Fruit fly (Drosophila melanogaster) whole organism, embryonic: ENCODE data around the gene CG6398.

Experiments used
- Abd-B ChIP-seq: fragments of 200-800 bp; sonication (Bioruptor generic); optimal IDR thresholded peaks from 2 replicates; lab custom pipeline; 2018; ENCODE audit warnings: missing biosample characterization, mild to moderate bottlenecking, missing genetic modification characterization, moderate library complexity
- Antp ChIP-seq: fragments of 200-800 bp; sonication (Bioruptor generic); optimal IDR thresholded peaks from 3 replicates; lab custom pipeline; 2016; ENCODE audit warnings: missing biosample characterization, missing genetic modification characterization
- Atf6 ChIP-seq: fragments of 200-800 bp; sonication (Bioruptor generic); IDR thresholded peaks from 2 replicates; pipeline ENCODE4 v1.3.6; 2022; ENCODE audit warnings: missing biosample characterization, missing genetic modification characterization
- B-H1 ChIP-seq: fragments of 200-800 bp; sonication (Bioruptor generic); IDR thresholded peaks from 3 replicates; pipeline ENCODE4 v1.3.6; 2022; ENCODE audit warnings: missing biosample characterization, missing genetic modification characterization
- B-H2 ChIP-seq: fragments of 200-800 bp; sonication (Bioruptor generic); optimal IDR thresholded peaks from 2 replicates; lab custom pipeline; 2018; ENCODE audit warnings: missing biosample characterization, mild to moderate bottlenecking, missing genetic modification characterization
- CG10431 ChIP-seq: fragments of 200-800 bp; sonication (Bioruptor generic); optimal IDR thresholded peaks from 3 replicates; lab custom pipeline; 2018; ENCODE audit warnings: missing biosample characterization, mild to moderate bottlenecking, missing genetic modification characterization
- CG11247 ChIP-seq: fragments of 200-800 bp; sonication (Bioruptor generic); IDR thresholded peaks from 2 replicates; pipeline ENCODE4 v1.3.6; 2022; ENCODE audit warnings: missing biosample characterization, missing genetic modification characterization
- CG11398 ChIP-seq: fragments of 200-800 bp; sonication (Bioruptor generic); optimal IDR thresholded peaks from 2 replicates; lab custom pipeline; 2016; ENCODE audit warnings: missing biosample characterization, missing genetic modification characterization
- CG11560 ChIP-seq: fragments of 200-800 bp; sonication (Bioruptor generic); IDR thresholded peaks from 3 replicates; pipeline ENCODE4 v1.3.6; 2022; ENCODE audit warnings: missing biosample characterization, missing genetic modification characterization
- CG12071 ChIP-seq: fragments of 200-800 bp; sonication (Bioruptor generic); optimal IDR thresholded peaks from 3 replicates; lab custom pipeline; 2018; ENCODE audit warnings: missing biosample characterization, mild to moderate bottlenecking, missing genetic modification characterization
- CG12155 ChIP-seq: fragments of 200-800 bp; sonication (Bioruptor generic); optimal IDR thresholded peaks from 3 replicates; lab custom pipeline; 2016; ENCODE audit warnings: missing biosample characterization, missing genetic modification characterization
- CG12236 ChIP-seq: fragments of 200-800 bp; sonication (Bioruptor generic); optimal IDR thresholded peaks from 2 replicates; lab custom pipeline; 2016; ENCODE audit warnings: missing biosample characterization, missing genetic modification characterization
- CG13296 ChIP-seq: fragments of 200-800 bp; sonication (Bioruptor generic); optimal IDR thresholded peaks from 3 replicates; lab custom pipeline; 2018; ENCODE audit warnings: missing biosample characterization, mild to moderate bottlenecking, missing genetic modification characterization
- CG1603 ChIP-seq: fragments of 200-800 bp; sonication (Bioruptor generic); optimal IDR thresholded peaks from 2 replicates; lab custom pipeline; 2019; ENCODE audit warnings: missing biosample characterization, mild to moderate bottlenecking, missing genetic modification characterization, moderate library complexity
- CG16813 ChIP-seq: fragments of 200-800 bp; sonication (Bioruptor generic); IDR thresholded peaks from 3 replicates; pipeline ENCODE4 v1.3.6; 2022; ENCODE audit warnings: missing biosample characterization, missing genetic modification characterization; ENCODE audit not compliant: partially characterized antibody
- CG17186 ChIP-seq: fragments of 200-800 bp; sonication (Bioruptor generic); optimal IDR thresholded peaks from 3 replicates; lab custom pipeline; 2017; ENCODE audit warnings: missing biosample characterization, missing genetic modification reagents, missing genetic modification characterization
- CG17802 ChIP-seq: fragments of 200-800 bp; sonication (Bioruptor generic); optimal IDR thresholded peaks from 2 replicates; lab custom pipeline; 2018; ENCODE audit warnings: missing biosample characterization, mild to moderate bottlenecking, missing genetic modification characterization, moderate library complexity
- CG2678 ChIP-seq: fragments of 200-800 bp; sonication (Bioruptor generic); optimal IDR thresholded peaks from 3 replicates; lab custom pipeline; 2019; ENCODE audit warnings: missing biosample characterization, mild to moderate bottlenecking, missing genetic modification characterization, moderate library complexity
- CG30020 ChIP-seq: fragments of 200-800 bp; optimal IDR thresholded peaks from 2 replicates; lab custom pipeline; 2019; ENCODE audit warnings: missing biosample characterization, mild to moderate bottlenecking, missing genetic modification characterization, moderate library complexity
- CG3407 ChIP-seq: fragments of 200-800 bp; sonication (Bioruptor generic); optimal IDR thresholded peaks from 2 replicates; lab custom pipeline; 2018; ENCODE audit warnings: missing biosample characterization, mild to moderate bottlenecking, missing genetic modification characterization
- CG8281 ChIP-seq: fragments of 200-800 bp; sonication (Bioruptor generic); optimal IDR thresholded peaks from 2 replicates; lab custom pipeline; 2018; ENCODE audit warnings: missing biosample characterization, mild to moderate bottlenecking, missing genetic modification characterization, moderate library complexity
- CG8359 ChIP-seq: fragments of 200-800 bp; sonication (Bioruptor generic); optimal IDR thresholded peaks from 2 replicates; lab custom pipeline; 2017; ENCODE audit warnings: missing biosample characterization, mild to moderate bottlenecking, missing genetic modification characterization, borderline replicate concordance
- Chrac-16 ChIP-seq: fragments of 200-800 bp; sonication (Bioruptor generic); optimal IDR thresholded peaks from 3 replicates; lab custom pipeline; 2016; ENCODE audit warnings: missing biosample characterization, missing genetic modification characterization
- D19A ChIP-seq: fragments of 200-800 bp; optimal IDR thresholded peaks from 3 replicates; lab custom pipeline; 2019; ENCODE audit warnings: missing biosample characterization, mild to moderate bottlenecking, missing genetic modification characterization, moderate library complexity
- Ets97D ChIP-seq: fragments of 200-800 bp; sonication (Bioruptor generic); optimal IDR thresholded peaks from 3 replicates; lab custom pipeline; 2016; ENCODE audit warnings: missing biosample characterization, missing genetic modification characterization
- HmgZ ChIP-seq: fragments of 200-800 bp; sonication (Bioruptor generic); optimal IDR thresholded peaks from 2 replicates; lab custom pipeline; 2018; ENCODE audit warnings: missing biosample characterization, mild to moderate bottlenecking, missing genetic modification characterization
- Hmr ChIP-seq: fragments of 200-800 bp; sonication (Bioruptor generic); optimal IDR thresholded peaks from 3 replicates; lab custom pipeline; 2017; ENCODE audit warnings: mild to moderate bottlenecking, missing biosample characterization, missing genetic modification reagents, missing genetic modification characterization
- Hmx ChIP-seq: fragments of 200-800 bp; sonication (Bioruptor generic); optimal IDR thresholded peaks from 2 replicates; lab custom pipeline; 2016; ENCODE audit warnings: missing biosample characterization, missing genetic modification characterization
- Lim3 ChIP-seq: fragments of 200-800 bp; sonication (Bioruptor generic); IDR thresholded peaks from 2 replicates; pipeline ENCODE4 v1.3.6; 2022; ENCODE audit warnings: missing biosample characterization, missing genetic modification characterization
- NC2β ChIP-seq: fragments of 200-800 bp; sonication (Bioruptor generic); optimal IDR thresholded peaks from 2 replicates; lab custom pipeline; 2016; ENCODE audit warnings: missing biosample characterization, missing genetic modification characterization
- Oaz ChIP-seq: fragments of 200-800 bp; sonication (Bioruptor generic); IDR thresholded peaks from 2 replicates; pipeline ENCODE4 v1.3.6; 2022; ENCODE audit warnings: missing biosample characterization, missing genetic modification characterization
- Pdp1 ChIP-seq, 2 experiments: fragments of 200-800 bp; sonication (Bioruptor generic); optimal IDR thresholded peaks; 3 replicates each; lab custom pipeline; 2016; ENCODE audit warnings: missing biosample characterization in 2 of 2, missing genetic modification characterization in 2 of 2, mild to moderate bottlenecking in 1 of 2, moderate library complexity in 1 of 2
- Scr ChIP-seq: fragments of 200-800 bp; sonication (Bioruptor generic); IDR thresholded peaks from 2 replicates; pipeline ENCODE4 v1.3.6; 2022; ENCODE audit warnings: missing biosample characterization, missing genetic modification characterization; ENCODE audit not compliant: partially characterized antibody
- Side ChIP-seq: fragments of 200-800 bp; sonication (Bioruptor generic); optimal IDR thresholded peaks from 2 replicates; lab custom pipeline; 2016; ENCODE audit warnings: missing biosample characterization, missing genetic modification characterization
- TFAM ChIP-seq: fragments of 200-800 bp; sonication (Bioruptor generic); optimal IDR thresholded peaks from 2 replicates; lab custom pipeline; 2017; ENCODE audit warnings: missing biosample characterization, missing genetic modification characterization, inconsistent platforms
- cg ChIP-seq: fragments of 200-800 bp; sonication (Bioruptor generic); optimal IDR thresholded peaks from 3 replicates; lab custom pipeline; 2019; ENCODE audit warnings: missing biosample characterization, mild to moderate bottlenecking, missing genetic modification characterization, moderate library complexity
- chm ChIP-seq: fragments of 200-800 bp; sonication (Bioruptor generic); IDR thresholded peaks from 2 replicates; pipeline ENCODE4 v1.3.6; 2022; ENCODE audit warnings: missing biosample characterization, missing genetic modification characterization
- crol ChIP-seq: fragments of 200-800 bp; sonication (Bioruptor generic); IDR thresholded peaks from 2 replicates; pipeline ENCODE4 v1.3.6; 2022; ENCODE audit warnings: missing biosample characterization, missing genetic modification characterization
- crp ChIP-seq, 2 experiments: fragments of 200-800 bp; sonication (Bioruptor generic); optimal IDR thresholded peaks; 2 replicates in 1 of 2; 3 replicates in 1 of 2; lab custom pipeline; 2017; ENCODE audit warnings: missing biosample characterization in 2 of 2, missing genetic modification characterization in 2 of 2, mild to moderate bottlenecking in 1 of 2, moderate library complexity in 1 of 2
- dimm ChIP-seq: fragments of 200-800 bp; sonication (Bioruptor generic); IDR thresholded peaks from 2 replicates; pipeline ENCODE4 v1.3.6; 2022; ENCODE audit warnings: missing biosample characterization, missing genetic modification characterization
- emc ChIP-seq: fragments of 200-800 bp; sonication (Bioruptor generic); optimal IDR thresholded peaks from 2 replicates; lab custom pipeline; 2016; ENCODE audit warnings: missing biosample characterization, missing genetic modification characterization
- fd102C ChIP-seq: fragments of 200-800 bp; sonication (Bioruptor generic); optimal IDR thresholded peaks from 2 replicates; lab custom pipeline; 2018; ENCODE audit warnings: missing biosample characterization, mild to moderate bottlenecking, missing genetic modification characterization, moderate library complexity
- fu2 ChIP-seq: fragments of 200-800 bp; sonication (Bioruptor generic); optimal IDR thresholded peaks from 2 replicates; lab custom pipeline; 2016; ENCODE audit warnings: missing biosample characterization, missing genetic modification characterization
- lilli ChIP-seq: fragments of 200-800 bp; sonication (Bioruptor generic); optimal IDR thresholded peaks from 3 replicates; lab custom pipeline; 2016; ENCODE audit warnings: missing biosample characterization, missing genetic modification characterization
- lov ChIP-seq, 2 experiments: fragments of 200-800 bp in 1 of 2; fragments of >200 bp in 1 of 2; sonication (Bioruptor generic) in 1 of 2; IDR thresholded peaks in 1 of 2; optimal IDR thresholded peaks in 1 of 2; 2 replicates in 1 of 2; 3 replicates in 1 of 2; pipeline versions ENCODE4 v1.3.6 to Lab custom; 2017 to 2022; ENCODE audit warnings: missing biosample characterization in 1 of 2, missing genetic modification characterization in 1 of 2
- pita ChIP-seq: fragments of 200-800 bp; sonication (Bioruptor generic); optimal IDR thresholded peaks from 2 replicates; lab custom pipeline; 2017; ENCODE audit warnings: missing biosample characterization, mild to moderate bottlenecking, missing genetic modification characterization
- run ChIP-seq: fragments of 200-800 bp; sonication (Bioruptor generic); optimal IDR thresholded peaks from 3 replicates; lab custom pipeline; 2018; ENCODE audit warnings: missing biosample characterization, mild to moderate bottlenecking, missing genetic modification characterization
- tup ChIP-seq: fragments of 200-800 bp; sonication (Bioruptor generic); optimal IDR thresholded peaks from 2 replicates; lab custom pipeline; 2016; ENCODE audit warnings: missing biosample characterization, mild to moderate bottlenecking, missing genetic modification characterization, moderate library complexity
- yki ChIP-seq: fragments of >200 bp; optimal IDR thresholded peaks from 3 replicates; lab custom pipeline; 2018
- zf30C ChIP-seq: fragments of 200-800 bp; sonication (Bioruptor generic); optimal IDR thresholded peaks from 3 replicates; lab custom pipeline; 2018; ENCODE audit warnings: missing biosample characterization, mild to moderate bottlenecking, missing genetic modification characterization
- zfh1 ChIP-seq: fragments of 200-800 bp; sonication (Bioruptor generic); IDR thresholded peaks from 3 replicates; pipeline ENCODE4 v1.3.6; 2022; ENCODE audit warnings: missing biosample characterization, missing genetic modification characterization

CG6398 gene

dm6 chrX:17830211-17830616 lies 414 bp upstream of the CG6398 start (continued):
- TF ChIP-seq CG3407 (GFP tag; lab: Kevin White, UChicago): no peak
- no peak for TF ChIP-seq lov (optimal IDR thresholded peaks at IDR 0.05; lab: Kevin White, UChicago)
- no peak for TF ChIP-seq lov (GFP tag; IDR thresholded peaks at IDR 0.05; lab: Robert Waterston, UW)
- TF ChIP-seq yki (lab: Kevin White, UChicago): no peak
- no peak for TF ChIP-seq CG17186 (GFP tag; lab: Kevin White, UChicago)
- no peak for TF ChIP-seq TFAM (GFP tag; lab: Kevin White, UChicago)
- no peak for TF ChIP-seq CG8281 (tag; lab: Kevin White, UChicago)
- no peak for TF ChIP-seq fu2
- no peak for TF ChIP-seq Oaz (GFP tag; lab: Robert Waterston, UW)
- TF ChIP-seq dimm (GFP tag; lab: Robert Waterston, UW): no peak
- no peak for TF ChIP-seq zf30C (GFP tag; lab: Kevin White, UChicago)
- peak; percentile 99 for TF ChIP-seq D19A
- TF ChIP-seq tup (GFP tag; lab: Kevin White, UChicago): no peak
- TF ChIP-seq Ets97D (GFP tag; lab: Kevin White, UChicago): no peak
- no peak for TF ChIP-seq Lim3 (GFP tag; lab: Robert Waterston, UW)
- TF ChIP-seq CG11398 (GFP tag; lab: Kevin White, UChicago): no peak
- no peak for TF ChIP-seq Atf6 (GFP tag; lab: Robert Waterston, UW)
- TF ChIP-seq Side (GFP tag; lab: Kevin White, UChicago): no peak
- no peak for TF ChIP-seq CG11560 (tag; lab: Robert Waterston, UW)
- no peak for TF ChIP-seq cg (GFP tag; lab: Kevin White, UChicago)
- TF ChIP-seq NC2β: no peak
- TF ChIP-seq chm: no peak
- no peak for TF ChIP-seq B-H2 (GFP tag; lab: Kevin White, UChicago)
- TF ChIP-seq B-H1 (GFP tag; lab: Robert Waterston, UW): no peak
- no peak for TF ChIP-seq CG1603 (tag; lab: Kevin White, UChicago)
- no peak for TF ChIP-seq Pdp1 (GFP tag; optimal IDR thresholded peaks at IDR 0.05; lab: Kevin White, UChicago)
- no peak for TF ChIP-seq CG12071 (GFP tag; lab: Kevin White, UChicago)
- no peak for TF ChIP-seq Antp (GFP tag; lab: Kevin White, UChicago)
- TF ChIP-seq Scr (GFP tag; lab: Robert Waterston, UW): no peak
- no peak for TF ChIP-seq CG12155 (GFP tag; lab: Kevin White, UChicago)
- no peak for TF ChIP-seq CG10431 (GFP tag; lab: Kevin White, UChicago)
- no peak for TF ChIP-seq CG13296 (GFP tag; lab: Kevin White, UChicago)
- TF ChIP-seq Abd-B (GFP tag; lab: Kevin White, UChicago): no peak
- no peak for TF ChIP-seq run
- 0 out of 3 replicates have a peak, but pooled peaks have one; percentile 5 for TF ChIP-seq zfh1 (GFP tag; lab: Robert Waterston, UW)
- peak; percentile 20 for TF ChIP-seq Chrac-16 (GFP tag; lab: Kevin White, UChicago)
- TF ChIP-seq crp (GFP tag; optimal IDR thresholded peaks at IDR 0.05; lab: Kevin White, UChicago): no peak
- TF ChIP-seq CG30020 (tag; lab: Kevin White, UChicago): no peak
- peak; percentile 28 for TF ChIP-seq CG2678 (tag; lab: Kevin White, UChicago)
- TF ChIP-seq crol: no peak
- TF ChIP-seq emc (GFP tag; lab: Kevin White, UChicago): no peak
- TF ChIP-seq CG12236: no peak
- no peak for TF ChIP-seq pita
- TF ChIP-seq fd102C (GFP tag; lab: Kevin White, UChicago): no peak
- no peak for TF ChIP-seq CG16813 (GFP tag; lab: Robert Waterston, UW)
- no peak for TF ChIP-seq Hmr
- no peak for TF ChIP-seq CG17802 (tag; lab: Kevin White, UChicago)
- TF ChIP-seq Hmx (GFP tag; lab: Kevin White, UChicago): no peak
- TF ChIP-seq HmgZ (tag; lab: Kevin White, UChicago): no peak
- TF ChIP-seq lilli (GFP tag; lab: Kevin White, UChicago): no peak
- TF ChIP-seq CG8359 (GFP tag; lab: Kevin White, UChicago): no peak
- no peak for TF ChIP-seq CG11247 (GFP tag; lab: Robert Waterston, UW)
